Worm (Caenorhabditis elegans) whole organism, young adult: ENCODE results near the gene Y7A5A.24.

ENCODE experiments used
- B0261.1 ChIP-seq: sonication (generic microtip); optimal IDR thresholded peaks from 2 replicates; lab custom pipeline; 2016; ENCODE audit warnings: mild to moderate bottlenecking, missing genetic modification characterization, moderate library complexity, missing compliant biosample characterization
- C06A6.2 ChIP-seq: fragments of 200-800 bp; sonication (Bioruptor generic); conservative IDR thresholded peaks from 2 replicates; pipeline ENCODE4 v1.3.6; 2022; ENCODE audit warnings: missing genetic modification characterization, missing compliant biosample characterization
- C17E4.6 ChIP-seq: fragments of 200-800 bp; sonication (Bioruptor generic); IDR thresholded peaks from 2 replicates; pipeline ENCODE4 v1.3.6; 2022; ENCODE audit warnings: missing genetic modification reagents, missing genetic modification characterization, missing compliant biosample characterization
- D2030.7 ChIP-seq: fragments of 200-800 bp; sonication (Bioruptor generic); IDR thresholded peaks from 2 replicates; pipeline ENCODE4 v1.3.6; 2022; ENCODE audit warnings: missing genetic modification reagents, missing genetic modification characterization, missing compliant biosample characterization
- F22D6.2 ChIP-seq: sonication (generic microtip); optimal IDR thresholded peaks from 2 replicates; lab custom pipeline; 2016; ENCODE audit warnings: mild to moderate bottlenecking, missing genetic modification characterization, missing compliant biosample characterization
- F39B2.1 ChIP-seq: fragments of 200-800 bp; sonication (Bioruptor generic); IDR thresholded peaks from 2 replicates; pipeline ENCODE4 v1.3.6; 2022; ENCODE audit warnings: missing genetic modification reagents, missing genetic modification characterization, missing compliant biosample characterization
- F52B5.7 ChIP-seq: sonication (generic microtip); optimal IDR thresholded peaks from 2 replicates; lab custom pipeline; 2016; ENCODE audit warnings: mild to moderate bottlenecking, missing genetic modification characterization, missing compliant biosample characterization
- F55B11.4 ChIP-seq: sonication (generic microtip); optimal IDR thresholded peaks from 2 replicates; lab custom pipeline; 2016; ENCODE audit warnings: missing compliant biosample characterization, missing genetic modification characterization, borderline replicate concordance; ENCODE audit not compliant: insufficient read depth
- F57C9.4 ChIP-seq: sonication (generic microtip); optimal IDR thresholded peaks from 2 replicates; lab custom pipeline; 2017; ENCODE audit warnings: mild to moderate bottlenecking, missing genetic modification characterization, missing compliant biosample characterization
- ZK185.1 ChIP-seq: sonication (generic microtip); optimal IDR thresholded peaks from 2 replicates; lab custom pipeline; 2016; ENCODE audit warnings: mild to moderate bottlenecking, missing genetic modification characterization, missing compliant biosample characterization; ENCODE audit not compliant: poor library complexity, severe bottlenecking
- ama-1 ChIP-seq, 3 experiments: fragments of 150-350 bp in 1 of 3; sonication (generic microtip) in 2 of 3; optimal IDR thresholded peaks; 2 replicates each; lab custom pipeline; 2014 to 2018; ENCODE audit warnings: missing biosample characterization in 2 of 3, missing genetic modification characterization in 2 of 3, missing genetic modification reagents in 2 of 3
- ccch-3 ChIP-seq: fragments of 200-800 bp; sonication (Bioruptor generic); optimal IDR thresholded peaks from 2 replicates; lab custom pipeline; 2018; ENCODE audit warnings: mild to moderate bottlenecking, missing genetic modification characterization, missing compliant biosample characterization
- ceh-91 ChIP-seq: fragments of 200-800 bp; sonication (Bioruptor generic); IDR thresholded peaks from 2 replicates; pipeline ENCODE4 v1.3.6; 2022; ENCODE audit warnings: missing genetic modification reagents, missing genetic modification characterization, missing compliant biosample characterization
- egl-18 ChIP-seq: fragments of 200-800 bp; sonication (Bioruptor generic); IDR thresholded peaks from 2 replicates; pipeline ENCODE4 v1.3.6; 2022; ENCODE audit warnings: missing genetic modification reagents, missing genetic modification characterization, missing compliant biosample characterization
- ets-4 ChIP-seq: fragments of 200-800 bp; sonication (Bioruptor generic); optimal IDR thresholded peaks from 2 replicates; lab custom pipeline; 2018; ENCODE audit warnings: mild to moderate bottlenecking, missing genetic modification characterization, missing compliant biosample characterization
- hlh-26 ChIP-seq: fragments of 200-800 bp; sonication (Bioruptor generic); conservative IDR thresholded peaks from 2 replicates; pipeline ENCODE4 v1.3.6; 2022; ENCODE audit warnings: missing genetic modification reagents, missing genetic modification characterization, missing compliant biosample characterization
- hmg-1.2 ChIP-seq: fragments of 200-800 bp; sonication (Bioruptor generic); IDR thresholded peaks from 2 replicates; pipeline ENCODE4 v1.3.6; 2022; ENCODE audit warnings: missing genetic modification reagents, missing genetic modification characterization, missing compliant biosample characterization
- hsf-1 ChIP-seq: fragments of 200-800 bp; sonication (Bioruptor generic); IDR thresholded peaks from 2 replicates; pipeline ENCODE4 v1.3.6; 2022; ENCODE audit warnings: missing genetic modification reagents, missing genetic modification characterization, missing compliant biosample characterization
- lin-35 ChIP-seq, 3 experiments: fragments of 150-350 bp in 2 of 3; sonication (generic microtip) in 1 of 3; optimal IDR thresholded peaks; 2 replicates each; lab custom pipeline; 2014 to 2018; ENCODE audit warnings: missing biosample characterization in 3 of 3, missing genetic modification characterization in 3 of 3, missing genetic modification reagents in 3 of 3
- lin-54 ChIP-seq: fragments of 200-800 bp; sonication (Bioruptor generic); optimal IDR thresholded peaks from 2 replicates; lab custom pipeline; 2018; ENCODE audit warnings: mild to moderate bottlenecking, missing genetic modification characterization, missing compliant biosample characterization
- lsl-1 ChIP-seq: fragments of 200-800 bp; sonication (Bioruptor generic); optimal IDR thresholded peaks from 2 replicates; lab custom pipeline; 2018; ENCODE audit warnings: mild to moderate bottlenecking, missing genetic modification characterization, moderate library complexity, missing compliant biosample characterization
- nfya-2 ChIP-seq: fragments of 200-800 bp; sonication (Bioruptor generic); IDR thresholded peaks from 2 replicates; pipeline ENCODE4 v1.3.6; 2022; ENCODE audit warnings: missing genetic modification reagents, missing genetic modification characterization, missing compliant biosample characterization
- nhr-120 ChIP-seq: fragments of 200-800 bp; sonication (Bioruptor generic); IDR thresholded peaks from 2 replicates; pipeline ENCODE4 v1.3.6; 2022; ENCODE audit warnings: missing genetic modification characterization, missing compliant biosample characterization
- nhr-80 ChIP-seq: sonication (generic microtip); optimal IDR thresholded peaks from 2 replicates; lab custom pipeline; 2016; ENCODE audit warnings: missing genetic modification characterization, missing compliant biosample characterization
- rpc-1 ChIP-seq, 2 experiments: fragments of 150-350 bp in 1 of 2; sonication (generic microtip) in 1 of 2; optimal IDR thresholded peaks; 2 replicates each; lab custom pipeline; 2014 to 2018; ENCODE audit warnings: missing biosample characterization in 1 of 2, missing genetic modification characterization in 1 of 2, missing genetic modification reagents in 1 of 2, missing genotype in 1 of 2
- sdz-38 ChIP-seq: sonication (generic microtip); optimal IDR thresholded peaks from 2 replicates; lab custom pipeline; 2016; ENCODE audit warnings: missing genotype, missing genetic modification characterization, missing compliant biosample characterization
- sea-2 ChIP-seq: fragments of 200-800 bp; sonication (Bioruptor generic); IDR thresholded peaks from 2 replicates; pipeline ENCODE4 v1.3.6; 2022; ENCODE audit warnings: missing genetic modification characterization, missing compliant biosample characterization
- snpc-1.1 ChIP-seq: sonication (generic microtip); optimal IDR thresholded peaks from 2 replicates; lab custom pipeline; 2017; ENCODE audit warnings: missing genetic modification characterization, mild to moderate bottlenecking, missing compliant biosample characterization, antibody characterized with exemption, moderate library complexity, missing genotype, missing genetic modification reagents; ENCODE audit not compliant: insufficient read depth
- snpc-3.4 ChIP-seq: sonication (generic microtip); optimal IDR thresholded peaks from 2 replicates; lab custom pipeline; 2017; ENCODE audit warnings: missing genetic modification characterization, mild to moderate bottlenecking, missing compliant biosample characterization, antibody characterized with exemption, moderate library complexity, missing genotype, missing genetic modification reagents
- snpc-4 ChIP-seq, 5 experiments: fragments of 150-350 bp in 1 of 5; sonication (generic microtip) in 4 of 5; optimal IDR thresholded peaks; 2 replicates each; lab custom pipeline; 2014 to 2018; ENCODE audit warnings: missing genetic modification characterization in 5 of 5, missing biosample characterization in 3 of 5, antibody characterized with exemption in 2 of 5, mild to moderate bottlenecking in 2 of 5, missing compliant biosample characterization in 2 of 5, missing genotype in 2 of 5, moderate library complexity in 2 of 5, missing genetic modification reagents in 1 of 5
- sptf-2 ChIP-seq: fragments of 200-800 bp; sonication (Bioruptor generic); optimal IDR thresholded peaks from 2 replicates; lab custom pipeline; 2018; ENCODE audit warnings: mild to moderate bottlenecking, missing genetic modification characterization, missing compliant biosample characterization
- tbp1 ChIP-seq: fragments of 200-800 bp; sonication (Bioruptor generic); optimal IDR thresholded peaks from 2 replicates; lab custom pipeline; 2018; ENCODE audit warnings: mild to moderate bottlenecking, missing genetic modification characterization, missing compliant biosample characterization
- unc-130 ChIP-seq: sonication (generic microtip); optimal IDR thresholded peaks from 2 replicates; lab custom pipeline; 2016; ENCODE audit warnings: missing genetic modification reagents, missing genetic modification characterization, missing compliant biosample characterization
- zfh-2 ChIP-seq: fragments of 200-800 bp; sonication (Bioruptor generic); conservative IDR thresholded peaks from 2 replicates; pipeline ENCODE4 v1.3.6; 2022; ENCODE audit warnings: missing genetic modification reagents, missing genetic modification characterization, missing compliant biosample characterization
- ztf-28 ChIP-seq: fragments of 200-800 bp; sonication (Bioruptor generic); IDR thresholded peaks from 2 replicates; pipeline ENCODE4 v1.3.6; 2022; ENCODE audit warnings: missing genetic modification reagents, missing genetic modification characterization, missing compliant biosample characterization
- ztf-6 ChIP-seq: fragments of 200-800 bp; sonication (Bioruptor generic); IDR thresholded peaks from 2 replicates; pipeline ENCODE4 v1.3.6; 2022; ENCODE audit warnings: missing genetic modification reagents, missing genetic modification characterization, missing compliant biosample characterization

Gene Y7A5A.24

DNA sequence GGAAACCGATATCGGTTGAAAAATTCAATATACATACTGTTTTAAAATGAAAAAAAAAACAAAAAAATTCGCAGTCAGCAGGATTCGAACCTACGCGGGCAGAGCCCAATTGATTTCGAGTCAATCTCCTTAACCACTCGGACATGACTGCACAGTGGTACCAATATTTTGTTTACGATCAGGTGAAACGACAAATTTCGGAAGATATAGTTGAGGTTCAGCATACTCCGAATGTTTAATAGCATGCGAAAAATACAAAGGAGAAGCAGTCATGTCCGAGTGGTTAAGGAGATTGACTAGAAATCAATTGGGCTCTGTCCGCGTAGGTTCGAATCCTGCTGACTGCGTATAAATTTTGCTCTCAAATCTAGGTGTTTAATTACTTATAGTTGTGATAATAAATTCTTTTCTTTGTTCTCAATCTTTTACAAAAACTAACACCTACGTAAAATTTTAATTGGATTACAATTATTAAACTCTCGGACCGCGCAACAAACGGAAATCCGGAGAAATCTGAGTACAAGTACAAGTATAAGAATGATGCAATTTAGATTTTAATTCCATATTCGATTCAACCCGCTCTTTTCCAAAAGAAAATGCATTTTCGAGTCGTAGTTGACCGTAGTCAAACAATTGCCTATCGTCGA lies 8.5 kb downstream of the Y7A5A.24 start, which contains the start of gene Y7A5A.13 (continued):
- TF ChIP-seq ama-1 (optimal IDR thresholded peaks at IDR 0.05; lab: Kevin White, UChicago) (no peak), ama-1 (GFP tag; optimal IDR thresholded peaks at IDR 0.05; lab: Kevin White, UChicago) (peak in 1 of 2 experiments; percentile 64), F22D6.2 (tag; lab: Kevin White, UChicago) (no peak), ztf-28 (GFP tag; lab: Robert Waterston, UW) (no peak), C06A6.2 (GFP tag; lab: Robert Waterston, UW) (no peak; the same call in 1 of the 2 replicates), F57C9.4 (tag; lab: Kevin White, UChicago) (no peak), ceh-91 (no peak)
- TF ChIP-seq, all 124 proteins: peak for 42

DNA sequence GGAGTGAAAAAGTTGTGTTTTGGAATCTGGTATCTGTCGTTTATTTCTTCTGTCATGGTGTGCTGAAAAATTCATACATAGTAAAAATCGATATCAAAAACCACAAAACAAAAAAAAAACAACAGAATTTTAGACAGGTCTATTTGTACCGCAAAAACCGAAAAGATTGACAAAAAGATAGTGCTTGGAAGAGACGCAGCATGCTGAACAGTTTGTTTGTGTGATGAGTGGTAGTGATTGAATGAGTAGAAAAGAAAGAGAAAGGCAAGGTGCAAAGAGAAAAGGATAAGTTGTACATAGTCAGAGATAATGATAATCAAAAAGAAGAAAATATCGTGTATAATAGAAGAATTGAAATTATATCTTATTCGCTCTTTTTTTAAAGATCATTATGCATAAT lies 9.3 kb downstream of the Y7A5A.24 start, which contains the start of gene Y7A5A.2:
Gene Y7A5A.2 (minus strand): TSS at position 62 of the 400 bp plus-strand sequence.
- no peak for TF ChIP-seq nfya-2 (GFP tag; lab: Robert Waterston, UW)
- TF ChIP-seq hmg-1.2 (GFP tag; lab: Robert Waterston, UW) = peak; percentile 19; the same call in 1 of the 2 replicates

DNA sequence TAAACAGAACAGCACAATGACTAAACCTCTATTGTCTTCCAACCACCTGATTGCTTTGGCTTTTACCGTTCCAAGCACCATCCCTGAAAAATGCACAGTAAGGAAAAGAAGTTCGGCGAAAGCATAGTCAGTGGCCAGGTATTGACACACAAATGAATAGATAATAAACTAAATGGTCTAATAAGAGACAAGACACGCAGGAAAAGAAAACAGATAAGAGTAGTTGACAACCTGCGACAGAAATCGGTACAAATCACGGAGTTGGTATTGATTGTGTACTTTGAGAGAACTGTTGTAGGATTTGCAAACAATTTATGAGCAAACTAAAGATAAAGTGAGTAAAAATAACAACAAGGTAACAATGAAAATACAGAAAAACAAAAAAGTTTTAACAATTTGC lies 10.5 kb downstream of the Y7A5A.24 start, which contains the start of gene Y7A5A.1:
Gene Y7A5A.1 (minus strand): TSS at position 83 of the 400 bp plus-strand sequence.
- TF ChIP-seq nhr-80 (tag; lab: Kevin White, UChicago) (peak; percentile 53), hlh-26 (GFP tag; lab: Robert Waterston, UW) (no peak)

DNA sequence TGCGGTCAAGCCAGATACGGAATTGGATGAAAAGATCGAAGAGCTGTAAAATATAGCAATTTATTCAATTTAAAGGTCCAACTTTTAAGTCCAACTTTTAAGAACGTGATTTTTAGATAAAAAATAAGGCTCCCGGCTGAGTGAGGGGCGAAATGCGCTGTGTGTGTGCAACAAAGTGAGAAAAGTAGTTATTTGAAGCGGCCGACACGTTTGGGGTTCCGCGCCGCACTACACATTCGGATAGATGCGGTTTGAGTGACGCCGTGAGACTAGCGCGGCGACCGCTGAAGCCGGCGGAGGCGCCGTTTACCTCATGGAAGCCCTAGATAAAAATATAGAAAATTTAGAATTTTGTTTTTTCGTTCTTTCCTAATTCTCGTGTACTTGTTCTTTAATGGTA lies 11.1 kb downstream of the Y7A5A.24 start:
- TF ChIP-seq zfh-2 (peak; percentile 48), hmg-1.2 (GFP tag; lab: Robert Waterston, UW) (0 out of 2 replicates have a peak, but pooled peaks have one; percentile 9), snpc-4 (GFP tag; optimal IDR thresholded peaks at IDR 0.05; lab: Kevin White, UChicago) (no peak), snpc-4 (tag; optimal IDR thresholded peaks at IDR 0.05; lab: Kevin White, UChicago) (peak in 2 of 4 experiments; percentile 75 to 82), hsf-1 (GFP tag; lab: Robert Waterston, UW) (no peak), lsl-1 (GFP tag; lab: Kevin White, UChicago) (no peak)

DNA sequence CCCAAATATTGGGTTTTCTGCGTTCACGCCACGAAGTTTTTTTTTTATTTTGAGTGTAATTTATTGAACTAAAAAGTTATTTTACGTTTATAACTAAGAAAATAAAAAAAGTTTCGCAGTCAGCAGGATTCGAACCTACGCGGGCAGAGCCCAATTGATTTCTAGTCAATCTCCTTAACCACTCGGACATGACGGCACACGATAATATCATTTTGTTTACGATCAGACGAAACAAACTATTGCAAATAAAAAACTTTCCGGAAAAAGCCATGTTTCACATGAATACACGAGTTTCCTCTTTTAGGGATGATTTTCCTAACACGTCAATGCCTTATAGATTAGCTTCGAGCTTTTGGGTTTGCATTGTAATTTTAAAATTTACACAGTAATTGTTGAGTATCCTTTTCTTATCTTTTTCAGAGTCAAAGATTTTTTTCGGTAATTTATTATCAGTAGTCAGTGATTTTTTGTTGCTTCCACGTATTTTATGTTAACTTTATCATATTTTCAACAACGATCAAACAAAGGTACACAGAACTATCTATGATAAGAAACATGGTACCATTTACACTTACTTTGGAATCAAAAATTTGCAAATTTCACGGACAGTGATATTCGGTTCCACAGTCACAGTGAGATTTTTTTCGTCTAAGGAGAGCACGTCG lies 11.9 kb downstream of the Y7A5A.24 start:
- TF ChIP-seq C17E4.6 (no peak), ets-4 (GFP tag; lab: Kevin White, UChicago) (no peak), nhr-120 (GFP tag; lab: Robert Waterston, UW) (no peak), snpc-4 (GFP tag; optimal IDR thresholded peaks at IDR 0.05; lab: Kevin White, UChicago) (no peak), snpc-4 (tag; optimal IDR thresholded peaks at IDR 0.05; lab: Kevin White, UChicago) (peak in 1 of 4 experiments; percentile 65), F39B2.1 (GFP tag; lab: Robert Waterston, UW) (no peak), sdz-38 (tag; lab: Kevin White, UChicago) (no peak), B0261.1 (tag; lab: Kevin White, UChicago) (peak; percentile 50), nhr-80 (tag; lab: Kevin White, UChicago) (peak; percentile 5), lin-35 (GFP tag; optimal IDR thresholded peaks at IDR 0.05; lab: Kevin White, UChicago) (no peak), lin-54 (GFP tag; lab: Kevin White, UChicago) (no peak), ZK185.1 (tag; lab: Kevin White, UChicago) (no peak), snpc-3.4 (tag; lab: Kevin White, UChicago) (no peak), snpc-1.1 (tag; lab: Kevin White, UChicago) (no peak), D2030.7 (GFP tag; lab: Robert Waterston, UW) (no peak), F55B11.4 (tag; lab: Kevin White, UChicago) (no peak), sptf-2 (GFP tag; lab: Kevin White, UChicago) (no peak), tbp1 (GFP tag; lab: Kevin White, UChicago) (peak; percentile 83), F52B5.7 (tag; lab: Kevin White, UChicago) (no peak), zfh-2 (no peak), unc-130 (GFP tag; lab: Kevin White, UChicago) (no peak), rpc-1 (optimal IDR thresholded peaks at IDR 0.05; lab: Kevin White, UChicago) (peak; percentile 44), rpc-1 (tag; optimal IDR thresholded peaks at IDR 0.05; lab: Kevin White, UChicago) (peak; percentile 70), egl-18 (no peak), ccch-3 (GFP tag; lab: Kevin White, UChicago) (no peak), ztf-6 (no peak), sea-2 (GFP tag; lab: Robert Waterston, UW) (no peak)
